Fruit fly (Drosophila melanogaster) whole organism, pupa: ENCODE data around the gene Zip89B.

Experiments used
- CG10348 ChIP-seq: fragments of 200-800 bp; sonication (Bioruptor generic); IDR thresholded peaks from 2 replicates; pipeline ENCODE4 v1.3.6; 2022; ENCODE audit warnings: missing biosample characterization, missing genetic modification characterization
- CG12605 ChIP-seq: fragments of 200-800 bp; sonication (Bioruptor generic); IDR thresholded peaks from 2 replicates; pipeline ENCODE4 v1.3.6; 2022; ENCODE audit warnings: missing biosample characterization, missing genetic modification characterization
- CG13204 ChIP-seq: fragments of 200-800 bp; sonication (Bioruptor generic); optimal IDR thresholded peaks from 2 replicates; lab custom pipeline; 2018; ENCODE audit warnings: missing biosample characterization, mild to moderate bottlenecking, missing genetic modification characterization, moderate library complexity
- CG14655 ChIP-seq: fragments of 200-800 bp; sonication (Bioruptor generic); optimal IDR thresholded peaks from 3 replicates; lab custom pipeline; 2017; ENCODE audit warnings: mild to moderate bottlenecking, missing biosample characterization, missing genetic modification reagents, missing genetic modification characterization
- CG15710 ChIP-seq: fragments of 200-800 bp; sonication (Bioruptor generic); optimal IDR thresholded peaks from 2 replicates; lab custom pipeline; 2018; ENCODE audit warnings: missing biosample characterization, mild to moderate bottlenecking, missing genetic modification characterization, moderate library complexity
- CG17806 ChIP-seq: fragments of 200-800 bp; sonication (Bioruptor generic); optimal IDR thresholded peaks from 2 replicates; lab custom pipeline; 2018; ENCODE audit warnings: missing biosample characterization, mild to moderate bottlenecking, missing genetic modification characterization, moderate library complexity
- CG32121 ChIP-seq: fragments of 200-800 bp; sonication (Bioruptor generic); IDR thresholded peaks from 2 replicates; pipeline ENCODE4 v1.3.6; 2022; ENCODE audit warnings: missing biosample characterization, missing genetic modification characterization
- CG34367 ChIP-seq: fragments of 200-800 bp; sonication (Bioruptor generic); optimal IDR thresholded peaks from 2 replicates; lab custom pipeline; 2018; ENCODE audit warnings: missing biosample characterization, mild to moderate bottlenecking, missing genetic modification characterization
- CG4496 ChIP-seq: fragments of 200-800 bp; sonication (Bioruptor generic); IDR thresholded peaks from 3 replicates; pipeline ENCODE4 v1.3.6; 2022; ENCODE audit warnings: missing biosample characterization, missing genetic modification characterization
- CG8159 ChIP-seq: fragments of 200-800 bp; sonication (Bioruptor generic); optimal IDR thresholded peaks from 3 replicates; lab custom pipeline; 2018; ENCODE audit warnings: missing biosample characterization, mild to moderate bottlenecking, missing genetic modification characterization, moderate library complexity
- CG8301 ChIP-seq: fragments of 200-800 bp; sonication (Bioruptor generic); optimal IDR thresholded peaks from 2 replicates; lab custom pipeline; 2018; ENCODE audit warnings: missing biosample characterization, mild to moderate bottlenecking, missing genetic modification characterization
- CG9948 ChIP-seq: fragments of 200-800 bp; sonication (Bioruptor generic); optimal IDR thresholded peaks from 2 replicates; lab custom pipeline; 2018; ENCODE audit warnings: missing biosample characterization, mild to moderate bottlenecking, missing genetic modification characterization, moderate library complexity
- D1 ChIP-seq: fragments of 200-800 bp; sonication (Bioruptor generic); optimal IDR thresholded peaks from 2 replicates; lab custom pipeline; 2018; ENCODE audit warnings: missing biosample characterization, mild to moderate bottlenecking, missing genetic modification characterization, moderate library complexity
- EcR ChIP-seq: fragments of 200-800 bp; sonication (Bioruptor generic); optimal IDR thresholded peaks from 3 replicates; lab custom pipeline; 2019; ENCODE audit warnings: missing biosample characterization, missing genetic modification characterization, mild to moderate bottlenecking, moderate library complexity, missing genetic modification reagents
- Ets98B ChIP-seq: fragments of 200-800 bp; sonication (Bioruptor generic); IDR thresholded peaks from 2 replicates; pipeline ENCODE4 v1.3.6; 2022; ENCODE audit warnings: missing biosample characterization, missing genetic modification characterization
- Pif1A ChIP-seq: fragments of 200-800 bp; sonication (Bioruptor generic); optimal IDR thresholded peaks from 3 replicates; lab custom pipeline; 2016; ENCODE audit warnings: missing biosample characterization, missing genetic modification characterization
- Pif1B ChIP-seq: fragments of 200-800 bp; sonication (Bioruptor generic); optimal IDR thresholded peaks from 3 replicates; lab custom pipeline; 2016; ENCODE audit warnings: missing biosample characterization, missing genetic modification characterization
- Snoo ChIP-seq: fragments of 200-800 bp; sonication (Bioruptor generic); optimal IDR thresholded peaks from 3 replicates; lab custom pipeline; 2017; ENCODE audit warnings: missing biosample characterization, mild to moderate bottlenecking, missing genetic modification characterization, inconsistent platforms
- fd96Ca ChIP-seq: fragments of 200-800 bp; sonication (Bioruptor generic); IDR thresholded peaks from 3 replicates; pipeline ENCODE4 v1.3.6; 2022; ENCODE audit warnings: missing biosample characterization, missing genetic modification characterization
- gl ChIP-seq: fragments of 200-800 bp; sonication (Bioruptor generic); optimal IDR thresholded peaks from 2 replicates; lab custom pipeline; 2018; ENCODE audit warnings: missing biosample characterization, mild to moderate bottlenecking, missing genetic modification characterization
- rn ChIP-seq: fragments of 200-800 bp; sonication (Bioruptor generic); IDR thresholded peaks from 2 replicates; pipeline ENCODE4 v1.3.6; 2022; ENCODE audit warnings: missing biosample characterization, missing genetic modification characterization

The Zip89B gene

dm6 chr3R:16281033-16281680, 24.4 kb upstream of the Zip89B start:
- TF ChIP-seq CG15710 (tag; lab: Kevin White, UChicago) (peak; percentile 3), gl (tag; lab: Kevin White, UChicago) (peak; percentile 49), CG10348 (GFP tag; lab: Robert Waterston, UW) (no peak), CG9948 (tag; lab: Kevin White, UChicago) (no peak), Snoo (tag; lab: Kevin White, UChicago) (no peak), CG17806 (tag; lab: Kevin White, UChicago) (peak; percentile 0), rn (GFP tag; lab: Robert Waterston, UW) (no peak), fd96Ca (peak; percentile 19; the same call in 1 of the 3 replicates), Pif1A (GFP tag; lab: Kevin White, UChicago) (peak; percentile 34), CG14655 (GFP tag; lab: Kevin White, UChicago) (no peak), CG8301 (tag; lab: Kevin White, UChicago) (no peak), Pif1B (GFP tag; lab: Kevin White, UChicago) (no peak), CG8159 (peak; percentile 13), CG34367 (tag; lab: Kevin White, UChicago) (no peak), CG4496 (GFP tag; lab: Robert Waterston, UW) (peak; percentile 35; the same call in 1 of the 3 replicates)

- no peak for TF ChIP-seq CG15710 (tag; lab: Kevin White, UChicago)
- no peak for TF ChIP-seq CG4496 (GFP tag; lab: Robert Waterston, UW)
- peak; percentile 22 for TF ChIP-seq CG13204
- no peak for TF ChIP-seq CG9948 (tag; lab: Kevin White, UChicago)
- TF ChIP-seq D1 (tag; lab: Kevin White, UChicago) = no peak
- TF ChIP-seq EcR (GFP tag; lab: Kevin White, UChicago) = peak; percentile 95
- TF ChIP-seq Pif1A (GFP tag; lab: Kevin White, UChicago) = no peak
- TF ChIP-seq CG12605 (GFP tag; lab: Robert Waterston, UW) = no peak
- peak; percentile 22 for TF ChIP-seq gl (tag; lab: Kevin White, UChicago)
- TF ChIP-seq, all 21 proteins: peak for 3
These were observed 23.4 kb upstream of the Zip89B start for dm6 chr3R:16282080-16282690.

- TF ChIP-seq CG34367 (tag; lab: Kevin White, UChicago) = no peak
- TF ChIP-seq, all 21 proteins: peak for 0
These were observed 21.1 kb upstream of the Zip89B start for dm6 chr3R:16284481-16284880.

dm6 chr3R:16284901-16285300, 20.7 kb upstream of the Zip89B start:
- TF ChIP-seq EcR (GFP tag; lab: Kevin White, UChicago) (peak; percentile 57), CG13204 (no peak), CG12605 (GFP tag; lab: Robert Waterston, UW) (no peak), CG14655 (GFP tag; lab: Kevin White, UChicago) (no peak), CG8159 (no peak), CG15710 (tag; lab: Kevin White, UChicago) (no peak), CG10348 (GFP tag; lab: Robert Waterston, UW) (no peak)
- TF ChIP-seq, all 21 proteins: peak for 1

dm6 chr3R:16285612-16286188, 19.9 kb upstream of the Zip89B start:
- TF ChIP-seq CG34367 (tag; lab: Kevin White, UChicago) = no peak
- TF ChIP-seq CG13204 = no peak
- TF ChIP-seq CG10348 (GFP tag; lab: Robert Waterston, UW) = no peak
- no peak for TF ChIP-seq CG9948 (tag; lab: Kevin White, UChicago)
- no peak for TF ChIP-seq rn (GFP tag; lab: Robert Waterston, UW)
- TF ChIP-seq CG8301 (tag; lab: Kevin White, UChicago) = no peak
- TF ChIP-seq fd96Ca = no peak
- no peak for TF ChIP-seq CG4496 (GFP tag; lab: Robert Waterston, UW)
- no peak for TF ChIP-seq Snoo (tag; lab: Kevin White, UChicago)
- TF ChIP-seq CG14655 (GFP tag; lab: Kevin White, UChicago) = no peak
- TF ChIP-seq CG32121 (GFP tag; lab: Robert Waterston, UW) = no peak
- TF ChIP-seq gl (tag; lab: Kevin White, UChicago) = no peak
- TF ChIP-seq CG12605 (GFP tag; lab: Robert Waterston, UW) = no peak
- no peak for TF ChIP-seq D1 (tag; lab: Kevin White, UChicago)

dm6 chr3R:16287171-16287570, 18.4 kb upstream of the Zip89B start:
- peak; percentile 7 for TF ChIP-seq gl (tag; lab: Kevin White, UChicago)
- TF ChIP-seq CG4496 (GFP tag; lab: Robert Waterston, UW) = no peak
- no peak for TF ChIP-seq CG32121 (GFP tag; lab: Robert Waterston, UW)
- TF ChIP-seq CG12605 (GFP tag; lab: Robert Waterston, UW) = 0 out of 2 replicates have a peak, but pooled peaks have one; percentile 12
- TF ChIP-seq Ets98B (GFP tag; lab: Robert Waterston, UW) = 0 out of 2 replicates have a peak, but pooled peaks have one; percentile 21
- peak; percentile 31 for TF ChIP-seq CG13204
- TF ChIP-seq EcR (GFP tag; lab: Kevin White, UChicago) = peak; percentile 46
- TF ChIP-seq, all 21 proteins: peak for 5
